Fruit fly (Drosophila melanogaster): Measurements from ENCODE around the gene THADA.

THADA gene

dm6 chrX:19844010-19844766, 21.1 kb downstream of the THADA start:
- TF ChIP-seq CG12768 (GFP tag; optimal IDR thresholded peaks at IDR 0.05) (no peak), bab1 (GFP tag; optimal IDR thresholded peaks at IDR 0.05) (no peak), tj (GFP tag; optimal IDR thresholded peaks at IDR 0.05) (no peak), Crg-1 (GFP tag; optimal IDR thresholded peaks at IDR 0.05) (no peak), kay (GFP tag; ENCODE audit: borderline replicate concordance) (no peak), toe (GFP tag; optimal IDR thresholded peaks at IDR 0.05) (no peak), CG7045 (GFP tag; optimal IDR thresholded peaks at IDR 0.05) (no peak), CG11617 (GFP tag; optimal IDR thresholded peaks at IDR 0.05) (no peak)

- TF ChIP-seq CG7101 (tag; optimal IDR thresholded peaks at IDR 0.05) (no peak), CG33017 (tag; optimal IDR thresholded peaks at IDR 0.05) (no peak), Mnt (GFP tag; optimal IDR thresholded peaks at IDR 0.05) (no peak), Hr96 (GFP tag; optimal IDR thresholded peaks at IDR 0.05) (no peak), CG7045 (GFP tag; optimal IDR thresholded peaks at IDR 0.05) (no peak), CG12768 (GFP tag; optimal IDR thresholded peaks at IDR 0.05) (no peak), cic (GFP tag; optimal IDR thresholded peaks at IDR 0.05) (no peak), cnc (optimal IDR thresholded peaks at IDR 0.05) (no peak)
These were observed 22.7 kb downstream of the THADA start for dm6 chrX:19842397-19843261.

- TF ChIP-seq CG1620 (GFP tag; optimal IDR thresholded peaks at IDR 0.05) (no peak), CG12768 (GFP tag; optimal IDR thresholded peaks at IDR 0.05) (no peak), cnc (optimal IDR thresholded peaks at IDR 0.05) (no peak), CG7101 (tag; optimal IDR thresholded peaks at IDR 0.05) (no peak), CG33017 (tag; optimal IDR thresholded peaks at IDR 0.05) (no peak), Clk (GFP tag; optimal IDR thresholded peaks at IDR 0.05) (no peak), CG7045 (GFP tag; optimal IDR thresholded peaks at IDR 0.05) (no peak), cic (GFP tag; optimal IDR thresholded peaks at IDR 0.05) (no peak), ovo (GFP tag; optimal IDR thresholded peaks at IDR 0.05) (no peak), Hr96 (GFP tag; optimal IDR thresholded peaks at IDR 0.05) (no peak), Crg-1 (GFP tag; optimal IDR thresholded peaks at IDR 0.05) (no peak)
These were observed 25.0 kb downstream of the THADA start for dm6 chrX:19840341-19840740.

- TF ChIP-seq kay (GFP tag; ENCODE audit: borderline replicate concordance) (no peak), CG1620 (GFP tag; optimal IDR thresholded peaks at IDR 0.05) (no peak), CG7101 (tag; optimal IDR thresholded peaks at IDR 0.05) (no peak), CG12768 (GFP tag; optimal IDR thresholded peaks at IDR 0.05) (no peak), ovo (GFP tag; optimal IDR thresholded peaks at IDR 0.05) (no peak), CG33017 (tag; optimal IDR thresholded peaks at IDR 0.05) (no peak), cnc (optimal IDR thresholded peaks at IDR 0.05) (no peak), tj (GFP tag; optimal IDR thresholded peaks at IDR 0.05) (no peak), CG5204 (GFP tag; optimal IDR thresholded peaks at IDR 0.05) (no peak), CG11617 (GFP tag; optimal IDR thresholded peaks at IDR 0.05) (no peak), Crg-1 (GFP tag; optimal IDR thresholded peaks at IDR 0.05) (no peak), Mnt (GFP tag; optimal IDR thresholded peaks at IDR 0.05) (no peak), CG7045 (GFP tag; optimal IDR thresholded peaks at IDR 0.05) (no peak), cic (GFP tag; optimal IDR thresholded peaks at IDR 0.05) (no peak), pad (GFP tag; optimal IDR thresholded peaks at IDR 0.05) (no peak)
These were observed 26.3 kb downstream of the THADA start for dm6 chrX:19839067-19839466.

- TF ChIP-seq Crg-1 (GFP tag; optimal IDR thresholded peaks at IDR 0.05) (no peak), cnc (optimal IDR thresholded peaks at IDR 0.05) (no peak), cic (GFP tag; optimal IDR thresholded peaks at IDR 0.05) (no peak), CG14711 (tag; optimal IDR thresholded peaks at IDR 0.05) (no peak), CG5204 (GFP tag; optimal IDR thresholded peaks at IDR 0.05) (no peak), CG1620 (GFP tag; optimal IDR thresholded peaks at IDR 0.05) (no peak), CG12768 (GFP tag; optimal IDR thresholded peaks at IDR 0.05) (no peak), tj (GFP tag; optimal IDR thresholded peaks at IDR 0.05) (no peak)
These were observed 37.6 kb downstream of the THADA start for dm6 chrX:19827762-19828161.

dm6 chrX:19825191-19825590, 40.1 kb downstream of the THADA start:
- TF ChIP-seq cnc (optimal IDR thresholded peaks at IDR 0.05) (no peak), kay (GFP tag; ENCODE audit: borderline replicate concordance) (no peak), pad (GFP tag; optimal IDR thresholded peaks at IDR 0.05) (no peak), CG7101 (tag; optimal IDR thresholded peaks at IDR 0.05) (no peak), Clk (GFP tag; optimal IDR thresholded peaks at IDR 0.05) (no peak), CG14711 (tag; optimal IDR thresholded peaks at IDR 0.05) (no peak), cic (GFP tag; optimal IDR thresholded peaks at IDR 0.05) (no peak), bab1 (GFP tag; optimal IDR thresholded peaks at IDR 0.05) (no peak), toe (GFP tag; optimal IDR thresholded peaks at IDR 0.05) (no peak), CG12768 (GFP tag; optimal IDR thresholded peaks at IDR 0.05) (no peak), tj (GFP tag; optimal IDR thresholded peaks at IDR 0.05) (no peak), CG11617 (GFP tag; optimal IDR thresholded peaks at IDR 0.05) (no peak), ovo (GFP tag; optimal IDR thresholded peaks at IDR 0.05) (no peak), CG33017 (tag; optimal IDR thresholded peaks at IDR 0.05) (no peak), Mnt (GFP tag; optimal IDR thresholded peaks at IDR 0.05) (no peak), CG7045 (GFP tag; optimal IDR thresholded peaks at IDR 0.05) (no peak)

Data from whole organism, adult.